Worm (Caenorhabditis elegans) whole organism, L3 larva: ENCODE data around the gene B0035.15.
"Not testable (repeated sequence)": the region's sequence is repeated elsewhere in the genome, so short reads cannot be mapped to it uniquely, and the experiment has no call there.

ENCODE experiments used
- R02D3.7 ChIP-seq: fragments of 150-350 bp; optimal IDR thresholded peaks from 2 replicates; lab custom pipeline; 2014; ENCODE audit warnings: missing biosample characterization, missing genetic modification characterization
- ZK546.5 ChIP-seq: sonication (generic microtip); optimal IDR thresholded peaks from 2 replicates; lab custom pipeline; 2017; ENCODE audit warnings: missing biosample characterization, missing genetic modification characterization
- aly-2 ChIP-seq: fragments of 150-350 bp; optimal IDR thresholded peaks from 2 replicates; lab custom pipeline; 2014; ENCODE audit warnings: missing biosample characterization, missing genetic modification characterization
- ama-1 ChIP-seq: fragments of 150-350 bp; optimal IDR thresholded peaks from 2 replicates; lab custom pipeline; 2018
- ceh-28 ChIP-seq: fragments of 150-350 bp; optimal IDR thresholded peaks from 2 replicates; lab custom pipeline; 2014; ENCODE audit warnings: missing biosample characterization, missing genetic modification reagents, missing genetic modification characterization
- ceh-82 ChIP-seq: fragments of 150-350 bp; optimal IDR thresholded peaks from 2 replicates; lab custom pipeline; 2014; ENCODE audit warnings: missing biosample characterization, missing genetic modification characterization
- ceh-9 ChIP-seq: sonication (generic microtip); optimal IDR thresholded peaks from 2 replicates; lab custom pipeline; 2018; ENCODE audit warnings: missing biosample characterization, missing genetic modification characterization
- daf-12 ChIP-seq: fragments of 150-350 bp; optimal IDR thresholded peaks from 2 replicates; lab custom pipeline; 2014; ENCODE audit warnings: missing biosample characterization, missing genetic modification reagents, missing genetic modification characterization
- egl-27 ChIP-seq: sonication (generic microtip); optimal IDR thresholded peaks from 4 replicates; lab custom pipeline; 2017; ENCODE audit warnings: missing biosample characterization, missing genetic modification reagents, missing genetic modification characterization
- egl-5 ChIP-seq: fragments of 150-350 bp; optimal IDR thresholded peaks from 2 replicates; lab custom pipeline; 2017; ENCODE audit warnings: missing biosample characterization, missing genetic modification reagents, missing genetic modification characterization, inconsistent platforms
- elt-1 ChIP-seq: fragments of 150-350 bp; optimal IDR thresholded peaks from 2 replicates; lab custom pipeline; 2014; ENCODE audit warnings: missing biosample characterization, missing genetic modification characterization
- elt-2 ChIP-seq: sonication (generic microtip); optimal IDR thresholded peaks from 2 replicates; lab custom pipeline; 2016; ENCODE audit warnings: missing genetic modification reagents, mild to moderate bottlenecking, missing genetic modification characterization, missing compliant biosample characterization
- eor-1 ChIP-seq, 2 experiments: fragments of 150-350 bp; optimal IDR thresholded peaks; 2 replicates each; lab custom pipeline; 2014 to 2018; ENCODE audit warnings: missing biosample characterization in 2 of 2, missing genetic modification characterization in 2 of 2
- fkh-2 ChIP-seq: fragments of 150-350 bp; optimal IDR thresholded peaks from 2 replicates; lab custom pipeline; 2014; ENCODE audit warnings: missing biosample characterization, missing genetic modification reagents, missing genetic modification characterization
- fos-1 ChIP-seq: fragments of 150-350 bp; optimal IDR thresholded peaks from 2 replicates; lab custom pipeline; 2014; ENCODE audit warnings: missing biosample characterization, missing genetic modification characterization
- hmg-11 ChIP-seq: sonication (generic microtip); optimal IDR thresholded peaks from 2 replicates; lab custom pipeline; 2016; ENCODE audit warnings: missing genetic modification characterization, missing compliant biosample characterization
- jun-1 ChIP-seq: fragments of 150-350 bp; optimal IDR thresholded peaks from 2 replicates; lab custom pipeline; 2014; ENCODE audit warnings: missing biosample characterization, missing genetic modification reagents, missing genetic modification characterization
- lsy-12 ChIP-seq: sonication (generic microtip); optimal IDR thresholded peaks from 2 replicates; lab custom pipeline; 2016; ENCODE audit warnings: mild to moderate bottlenecking, missing genetic modification characterization, missing compliant biosample characterization
- mml-1 ChIP-seq: fragments of 150-350 bp; sonication (generic microtip); optimal IDR thresholded peaks from 3 replicates; lab custom pipeline; 2014; ENCODE audit warnings: missing biosample characterization, missing genetic modification characterization
- nfya-1 ChIP-seq: sonication (generic microtip); optimal IDR thresholded peaks from 2 replicates; lab custom pipeline; 2017; ENCODE audit warnings: missing genetic modification characterization, mild to moderate bottlenecking, missing compliant biosample characterization, antibody characterized with exemption, moderate library complexity; ENCODE audit not compliant: insufficient read depth
- nhr-11 ChIP-seq: fragments of 150-350 bp; optimal IDR thresholded peaks from 2 replicates; lab custom pipeline; 2014; ENCODE audit warnings: missing biosample characterization, missing genetic modification characterization
- nhr-23 ChIP-seq: fragments of 150-350 bp; optimal IDR thresholded peaks from 2 replicates; lab custom pipeline; 2014; ENCODE audit warnings: missing biosample characterization, missing genetic modification reagents, missing genetic modification characterization
- nhr-28 ChIP-seq: fragments of 150-350 bp; optimal IDR thresholded peaks from 2 replicates; lab custom pipeline; 2014; ENCODE audit warnings: missing biosample characterization, missing genetic modification characterization
- nhr-67 ChIP-seq: fragments of 150-350 bp; optimal IDR thresholded peaks from 2 replicates; lab custom pipeline; 2014; ENCODE audit warnings: missing biosample characterization, missing genetic modification characterization
- nhr-77 ChIP-seq: fragments of 150-350 bp; optimal IDR thresholded peaks from 2 replicates; lab custom pipeline; 2014; ENCODE audit warnings: missing biosample characterization, missing genetic modification characterization
- pha-4 ChIP-seq: fragments of 150-350 bp; optimal IDR thresholded peaks from 2 replicates; lab custom pipeline; 2014; ENCODE audit warnings: missing biosample characterization, missing genetic modification reagents, missing genetic modification characterization
- pqm-1 ChIP-seq: fragments of 150-350 bp; optimal IDR thresholded peaks from 2 replicates; lab custom pipeline; 2017; ENCODE audit warnings: missing biosample characterization, missing genetic modification characterization, inconsistent platforms
- sea-2 ChIP-seq: fragments of 150-350 bp; sonication (generic microtip); optimal IDR thresholded peaks from 4 replicates; lab custom pipeline; 2014; ENCODE audit warnings: missing biosample characterization, missing genetic modification reagents, missing genetic modification characterization
- tbx-2 ChIP-seq: sonication (generic microtip); optimal IDR thresholded peaks from 2 replicates; lab custom pipeline; 2016; ENCODE audit warnings: mild to moderate bottlenecking, missing genetic modification characterization, missing compliant biosample characterization
- unc-39 ChIP-seq: sonication (generic microtip); optimal IDR thresholded peaks from 4 replicates; lab custom pipeline; 2017; ENCODE audit warnings: missing biosample characterization, missing genetic modification characterization
- unc-62 ChIP-seq: fragments of 150-350 bp; sonication (generic microtip); optimal IDR thresholded peaks from 4 replicates; lab custom pipeline; 2014; ENCODE audit warnings: missing biosample characterization, missing genetic modification reagents, missing genetic modification characterization
- ztf-11 ChIP-seq: fragments of 150-350 bp; optimal IDR thresholded peaks from 2 replicates; lab custom pipeline; 2014; ENCODE audit warnings: missing biosample characterization, missing genetic modification characterization

B0035.15 gene

DNA sequence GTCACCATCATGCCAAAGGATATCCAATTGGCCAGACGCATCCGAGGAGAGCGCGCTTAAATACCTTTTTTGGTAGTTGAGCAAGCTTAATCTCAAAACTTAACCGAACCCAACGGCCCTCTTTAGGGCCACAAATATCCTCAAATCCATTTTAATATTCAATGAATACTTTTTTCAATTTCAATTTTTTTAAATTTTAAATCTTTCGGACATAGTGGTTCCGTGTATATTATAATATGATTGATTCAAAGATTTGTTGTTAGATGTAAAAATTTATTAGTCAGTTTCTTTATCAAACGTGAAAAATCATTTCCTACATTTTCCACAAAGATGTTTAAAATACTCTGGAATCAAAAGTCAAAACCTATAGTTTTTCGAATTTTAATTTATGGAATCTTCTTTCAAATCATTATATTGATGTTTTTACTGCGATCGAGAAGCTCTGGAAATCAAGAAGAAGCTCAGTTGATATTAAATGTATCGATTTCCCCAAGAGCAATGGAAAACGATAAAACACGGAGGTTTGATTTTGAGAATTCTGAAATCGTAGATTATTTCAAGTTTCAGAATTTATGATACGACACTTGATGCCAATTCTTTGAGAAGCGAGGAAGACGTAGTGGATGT, 29.0 kb upstream of the B0035.15 start, which contains the start of gene B0035.21:
Gene B0035.21 (plus strand): TSS at position 322 of the 627 bp plus-strand sequence.
- no peak for TF ChIP-seq unc-62 (GFP tag; lab: Kevin White, UChicago)
- no peak for TF ChIP-seq egl-27 (tag; lab: Kevin White, UChicago)
- no peak for TF ChIP-seq jun-1 (tag; lab: Kevin White, UChicago)

- not testable (repeated sequence) for TF ChIP-seq lsy-12 (tag; lab: Kevin White, UChicago); tbx-2 (tag; lab: Kevin White, UChicago); nhr-67
These were observed 26.7 kb upstream of the B0035.15 start, which contains the start of gene his-48 for ce11 chrIV:11324741-11325140. Gene his-48, plus strand, starts transcription at chrIV:11324745.

DNA sequence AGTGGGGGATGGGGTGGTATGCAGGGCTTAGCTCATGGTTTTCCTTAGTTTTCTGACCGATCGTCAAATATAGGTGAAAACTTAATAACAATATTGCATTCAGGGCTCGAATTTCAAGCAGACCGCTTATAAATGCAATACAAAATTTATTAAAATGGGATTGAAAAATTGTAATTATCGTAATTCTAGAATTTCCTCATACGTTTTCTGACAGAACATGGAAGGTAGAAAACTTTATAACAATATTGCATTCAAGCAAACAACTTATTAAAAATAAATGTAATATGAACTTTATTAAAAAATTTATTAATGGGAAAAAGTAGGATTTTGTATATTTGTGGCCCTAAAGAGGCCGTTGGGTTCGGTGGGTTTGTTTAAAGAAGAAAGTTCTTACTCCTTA, 25.6 kb upstream of the B0035.15 start:
- TF ChIP-seq aly-2 (tag; lab: Kevin White, UChicago) (no peak), egl-27 (tag; lab: Kevin White, UChicago) (no peak)

DNA sequence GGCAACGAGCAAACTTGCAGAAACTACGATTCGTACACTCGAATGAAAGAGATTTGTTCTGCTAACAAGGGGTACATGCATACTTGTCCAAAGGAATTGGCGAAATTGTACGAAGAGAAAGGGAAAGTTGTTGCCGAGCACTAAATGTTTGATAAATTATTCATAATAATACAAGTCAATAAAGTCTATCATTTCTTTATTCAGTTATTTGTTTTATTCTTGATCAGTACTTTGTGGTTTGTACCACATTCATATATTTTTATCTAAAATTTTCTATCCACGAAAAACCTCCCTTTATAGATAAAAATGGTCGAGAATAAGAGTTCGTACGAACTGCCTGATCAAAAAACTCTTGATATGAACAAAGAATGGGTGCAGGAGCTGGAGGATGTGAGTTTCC, 22.4 kb upstream of the B0035.15 start, which contains the start of gene edg-1:
Gene edg-1 (plus strand): TSS at position 301 of the 400 bp plus-strand sequence.
- TF ChIP-seq ama-1 (lab: Kevin White, UChicago) (no peak), jun-1 (tag; lab: Kevin White, UChicago) (no peak), fos-1 (no peak), nhr-77 (tag; lab: Kevin White, UChicago) (no peak), nhr-23 (tag; lab: Kevin White, UChicago) (no peak), hmg-11 (no peak), sea-2 (GFP tag; lab: Kevin White, UChicago) (no peak), egl-5 (no peak), daf-12 (tag; lab: Kevin White, UChicago) (no peak), egl-27 (tag; lab: Kevin White, UChicago) (no peak), fkh-2 (tag; lab: Kevin White, UChicago) (no peak), unc-39 (no peak), nhr-11 (tag; lab: Kevin White, UChicago) (no peak), nhr-28 (tag; lab: Kevin White, UChicago) (no peak), mml-1 (tag; lab: Kevin White, UChicago) (no peak), tbx-2 (tag; lab: Kevin White, UChicago) (no peak), ceh-28 (tag; lab: Kevin White, UChicago) (no peak), pqm-1 (no peak), ztf-11 (tag; lab: Kevin White, UChicago) (no peak), nfya-1 (tag; lab: Kevin White, UChicago) (no peak)

DNA sequence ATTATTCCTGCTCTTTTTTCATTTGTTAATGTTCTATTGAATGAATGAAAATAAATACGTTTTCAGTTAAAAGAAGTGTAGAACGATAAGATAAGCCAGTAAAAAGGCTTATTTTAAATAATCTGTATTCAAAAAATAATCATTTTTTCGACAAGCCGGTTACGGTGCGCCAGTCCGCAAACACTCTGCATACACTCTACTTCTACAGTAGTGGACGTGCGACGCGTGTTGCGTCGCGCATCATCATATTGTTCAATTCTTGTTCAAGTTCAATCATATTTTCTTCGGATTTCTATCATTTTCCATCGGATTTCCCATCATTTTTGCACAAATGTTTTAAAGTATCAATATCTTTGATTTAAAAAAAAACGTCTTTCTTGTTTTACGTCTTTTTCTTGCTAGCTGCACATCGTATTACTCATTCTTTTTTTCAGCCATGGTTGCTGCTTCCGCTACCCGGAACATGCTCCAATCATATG, 21.9 kb upstream of the B0035.15 start, which contains the start of gene B0035.18:
Gene B0035.18 (plus strand): TSS at position 429 of the 479 bp plus-strand sequence.
- TF ChIP-seq pha-4 (tag; lab: Kevin White, UChicago), result no peak
- no peak for TF ChIP-seq lsy-12 (tag; lab: Kevin White, UChicago)
- TF ChIP-seq elt-1 (tag; lab: Kevin White, UChicago), result no peak
- TF ChIP-seq nhr-23 (tag; lab: Kevin White, UChicago), result no peak
- no peak for TF ChIP-seq ceh-28 (tag; lab: Kevin White, UChicago)
- no peak for TF ChIP-seq ama-1 (lab: Kevin White, UChicago)
- no peak for TF ChIP-seq eor-1 (tag; optimal IDR thresholded peaks at IDR 0.05; lab: Kevin White, UChicago)
- no peak for TF ChIP-seq ceh-9 (tag; lab: Kevin White, UChicago)
- no peak for TF ChIP-seq tbx-2 (tag; lab: Kevin White, UChicago)
- no peak for TF ChIP-seq egl-27 (tag; lab: Kevin White, UChicago)
- no peak for TF ChIP-seq jun-1 (tag; lab: Kevin White, UChicago)
- TF ChIP-seq R02D3.7 (tag; lab: Kevin White, UChicago), result no peak
- no peak for TF ChIP-seq ZK546.5 (tag; lab: Kevin White, UChicago)
- TF ChIP-seq ceh-82 (tag; lab: Kevin White, UChicago), result no peak
- no peak for TF ChIP-seq elt-2 (tag; lab: Kevin White, UChicago)
